Worm (Caenorhabditis elegans) whole organism, late embryonic: Measurements from ENCODE around the gene srh-138.

Source experiments
- C08G9.2 ChIP-seq: sonication (generic microtip); optimal IDR thresholded peaks from 2 replicates; lab custom pipeline; 2016; ENCODE audit warnings: mild to moderate bottlenecking, missing genetic modification characterization, moderate library complexity, missing compliant biosample characterization
- K09A11.1 ChIP-seq: sonication (generic microtip); optimal IDR thresholded peaks from 2 replicates; lab custom pipeline; 2017; ENCODE audit warnings: antibody characterized with exemption, mild to moderate bottlenecking, missing genetic modification characterization, missing compliant biosample characterization; ENCODE audit not compliant: insufficient read depth
- T23F11.4 ChIP-seq: fragments of 200-800 bp; sonication (Bioruptor generic); optimal IDR thresholded peaks from 2 replicates; lab custom pipeline; 2018; ENCODE audit warnings: mild to moderate bottlenecking, missing genetic modification characterization, missing compliant biosample characterization
- ahr-1 ChIP-seq: sonication (generic microtip); optimal IDR thresholded peaks from 2 replicates; lab custom pipeline; 2016; ENCODE audit warnings: missing genetic modification characterization, missing compliant biosample characterization
- ama-1 ChIP-seq: fragments of 150-350 bp; optimal IDR thresholded peaks from 2 replicates; lab custom pipeline; 2014
- ceh-14 ChIP-seq: sonication (generic microtip); optimal IDR thresholded peaks from 2 replicates; lab custom pipeline; 2016; ENCODE audit warnings: missing genotype, missing genetic modification characterization, missing compliant biosample characterization
- ceh-19 ChIP-seq: fragments of 200-800 bp; sonication (Bioruptor generic); optimal IDR thresholded peaks from 2 replicates; lab custom pipeline; 2018; ENCODE audit warnings: mild to moderate bottlenecking, missing genetic modification characterization, missing compliant biosample characterization
- ceh-2 ChIP-seq: sonication (generic microtip); optimal IDR thresholded peaks from 2 replicates; lab custom pipeline; 2016; ENCODE audit warnings: missing genotype, missing genetic modification characterization, missing compliant biosample characterization
- ceh-22 ChIP-seq: sonication (generic microtip); optimal IDR thresholded peaks from 2 replicates; lab custom pipeline; 2017; ENCODE audit warnings: missing biosample characterization, missing genetic modification characterization
- ceh-24 ChIP-seq: sonication (generic microtip); optimal IDR thresholded peaks from 2 replicates; lab custom pipeline; 2016; ENCODE audit warnings: mild to moderate bottlenecking, missing genetic modification characterization, missing compliant biosample characterization
- ceh-31 ChIP-seq: sonication (generic microtip); optimal IDR thresholded peaks from 2 replicates; lab custom pipeline; 2016; ENCODE audit warnings: missing genetic modification characterization, missing compliant biosample characterization
- ceh-34 ChIP-seq: sonication (generic microtip); optimal IDR thresholded peaks from 2 replicates; lab custom pipeline; 2016; ENCODE audit warnings: mild to moderate bottlenecking, missing genetic modification characterization, missing compliant biosample characterization
- ceh-45 ChIP-seq: fragments of 200-800 bp; sonication (Bioruptor generic); IDR thresholded peaks from 2 replicates; pipeline ENCODE4 v1.3.6; 2022; ENCODE audit warnings: missing genetic modification reagents, missing genetic modification characterization, missing compliant biosample characterization
- ceh-9 ChIP-seq: sonication (generic microtip); optimal IDR thresholded peaks from 2 replicates; lab custom pipeline; 2016; ENCODE audit warnings: mild to moderate bottlenecking, missing genetic modification characterization, inconsistent platforms, missing compliant biosample characterization
- dve-1 ChIP-seq: sonication (generic microtip); optimal IDR thresholded peaks from 2 replicates; lab custom pipeline; 2017; ENCODE audit warnings: antibody characterized with exemption, mild to moderate bottlenecking, missing genetic modification characterization, missing compliant biosample characterization
- elt-2 ChIP-seq: sonication (generic microtip); optimal IDR thresholded peaks from 2 replicates; lab custom pipeline; 2016; ENCODE audit warnings: missing genetic modification reagents, missing genetic modification characterization, missing compliant biosample characterization
- ets-4 ChIP-seq: sonication (generic microtip); optimal IDR thresholded peaks from 2 replicates; lab custom pipeline; 2016; ENCODE audit warnings: missing genetic modification characterization, missing compliant biosample characterization
- eyg-1 ChIP-seq: sonication (generic microtip); optimal IDR thresholded peaks from 2 replicates; lab custom pipeline; 2016; ENCODE audit warnings: missing genotype, missing genetic modification characterization, missing compliant biosample characterization
- fkh-10 ChIP-seq: fragments of 150-350 bp; optimal IDR thresholded peaks from 2 replicates; lab custom pipeline; 2014; ENCODE audit warnings: missing biosample characterization, missing genetic modification reagents, missing genetic modification characterization
- hlh-15 ChIP-seq: sonication (generic microtip); optimal IDR thresholded peaks from 2 replicates; lab custom pipeline; 2016; ENCODE audit warnings: missing genetic modification characterization, missing compliant biosample characterization
- hlh-30 ChIP-seq: sonication (generic microtip); optimal IDR thresholded peaks from 2 replicates; lab custom pipeline; 2017; ENCODE audit warnings: antibody characterized with exemption, missing genetic modification characterization, missing compliant biosample characterization; ENCODE audit not compliant: insufficient read depth
- hlh-8 ChIP-seq: sonication (generic microtip); optimal IDR thresholded peaks from 2 replicates; lab custom pipeline; 2016; ENCODE audit warnings: missing genotype, missing genetic modification characterization, missing compliant biosample characterization
- lin-11 ChIP-seq: fragments of 200-800 bp; sonication (Bioruptor generic); optimal IDR thresholded peaks from 2 replicates; lab custom pipeline; 2018; ENCODE audit warnings: mild to moderate bottlenecking, missing genetic modification characterization, missing compliant biosample characterization
- madf-2 ChIP-seq: sonication (generic microtip); optimal IDR thresholded peaks from 2 replicates; lab custom pipeline; 2017; ENCODE audit warnings: missing genetic modification characterization, missing compliant biosample characterization
- nfya-1 ChIP-seq: sonication (generic microtip); optimal IDR thresholded peaks from 2 replicates; lab custom pipeline; 2017; ENCODE audit warnings: missing genetic modification characterization, mild to moderate bottlenecking, missing compliant biosample characterization, antibody characterized with exemption, moderate library complexity
- nhr-232 ChIP-seq: sonication (generic microtip); optimal IDR thresholded peaks from 2 replicates; lab custom pipeline; 2016; ENCODE audit warnings: missing genetic modification characterization, missing compliant biosample characterization
- npax-4 ChIP-seq: sonication (generic microtip); optimal IDR thresholded peaks from 2 replicates; lab custom pipeline; 2016; ENCODE audit warnings: missing genetic modification characterization, missing compliant biosample characterization
- odd-2 ChIP-seq: sonication (generic microtip); optimal IDR thresholded peaks from 2 replicates; lab custom pipeline; 2017; ENCODE audit warnings: antibody characterized with exemption, mild to moderate bottlenecking, missing genetic modification characterization, missing compliant biosample characterization
- pag-3 ChIP-seq: sonication (generic microtip); optimal IDR thresholded peaks from 2 replicates; lab custom pipeline; 2016; ENCODE audit warnings: missing compliant biosample characterization, missing genetic modification characterization, borderline replicate concordance
- pax-1 ChIP-seq: fragments of 150-350 bp; optimal IDR thresholded peaks from 2 replicates; lab custom pipeline; 2014; ENCODE audit warnings: missing biosample characterization, missing genetic modification characterization
- pros-1 ChIP-seq: fragments of 150-350 bp; optimal IDR thresholded peaks from 2 replicates; lab custom pipeline; 2014; ENCODE audit warnings: missing biosample characterization, missing genetic modification reagents, missing genetic modification characterization
- sox-2 ChIP-seq: fragments of 200-800 bp; sonication (Bioruptor generic); IDR thresholded peaks from 2 replicates; pipeline ENCODE4 v1.3.6; 2022; ENCODE audit warnings: missing genetic modification reagents, missing genetic modification characterization, missing compliant biosample characterization
- tbx-7 ChIP-seq: sonication (generic microtip); optimal IDR thresholded peaks from 2 replicates; lab custom pipeline; 2016; ENCODE audit warnings: missing genotype, missing genetic modification characterization, missing compliant biosample characterization
- ttx-3 ChIP-seq: sonication (generic microtip); optimal IDR thresholded peaks from 2 replicates; lab custom pipeline; 2016; ENCODE audit warnings: missing genetic modification reagents, missing genetic modification characterization, missing compliant biosample characterization
- unc-3 ChIP-seq, 2 experiments: fragments of 200-800 bp in 1 of 2; sonication (Bioruptor generic) in 1 of 2; sonication (generic microtip) in 1 of 2; conservative IDR thresholded peaks in 1 of 2; optimal IDR thresholded peaks in 1 of 2; 2 replicates each; pipeline versions ENCODE4 v1.3.6 to Lab custom; 2016 to 2022; ENCODE audit warnings: missing compliant biosample characterization in 2 of 2, missing genetic modification characterization in 2 of 2, missing genetic modification reagents in 1 of 2
- unc-42 ChIP-seq: sonication (generic microtip); optimal IDR thresholded peaks from 2 replicates; lab custom pipeline; 2016; ENCODE audit warnings: missing genotype, missing genetic modification characterization, missing compliant biosample characterization
- zip-5 ChIP-seq: sonication (generic microtip); optimal IDR thresholded peaks from 2 replicates; lab custom pipeline; 2016; ENCODE audit warnings: missing genetic modification characterization, missing compliant biosample characterization
- ztf-16 ChIP-seq: sonication (generic microtip); optimal IDR thresholded peaks from 2 replicates; lab custom pipeline; 2017; ENCODE audit warnings: missing genetic modification characterization, missing compliant biosample characterization

Gene srh-138

DNA sequence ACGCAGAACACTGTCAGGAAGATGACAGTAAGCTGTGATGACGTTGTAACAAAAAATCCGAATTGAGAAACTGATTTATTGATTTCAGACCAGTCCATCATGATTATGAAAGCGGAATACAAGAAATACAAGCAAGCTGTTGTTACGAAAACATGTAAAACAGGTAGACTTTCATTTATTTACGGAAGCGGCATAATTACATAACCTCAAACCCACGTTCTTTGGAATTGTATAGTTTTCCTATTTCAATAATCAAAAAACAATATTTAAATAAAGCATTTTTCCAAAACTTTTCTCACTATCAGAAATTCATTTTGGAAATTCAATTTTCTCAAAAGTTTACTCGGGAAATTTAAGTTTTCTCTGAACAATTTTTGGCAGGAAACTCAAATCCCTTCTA is 12.1 kb downstream of the srh-138 start, which contains the start of gene str-15:
Gene str-15 (minus strand): TSS at position 101 of the 400 bp plus-strand sequence.
- TF ChIP-seq pros-1 (tag; lab: Kevin White, UChicago) (no peak), pag-3 (no peak), unc-42 (tag; lab: Kevin White, UChicago) (no peak), ceh-45 (GFP tag; lab: Robert Waterston, UW) (no peak), hlh-30 (no peak), sox-2 (GFP tag; lab: Robert Waterston, UW) (no peak), ceh-22 (tag; lab: Kevin White, UChicago) (no peak)

DNA sequence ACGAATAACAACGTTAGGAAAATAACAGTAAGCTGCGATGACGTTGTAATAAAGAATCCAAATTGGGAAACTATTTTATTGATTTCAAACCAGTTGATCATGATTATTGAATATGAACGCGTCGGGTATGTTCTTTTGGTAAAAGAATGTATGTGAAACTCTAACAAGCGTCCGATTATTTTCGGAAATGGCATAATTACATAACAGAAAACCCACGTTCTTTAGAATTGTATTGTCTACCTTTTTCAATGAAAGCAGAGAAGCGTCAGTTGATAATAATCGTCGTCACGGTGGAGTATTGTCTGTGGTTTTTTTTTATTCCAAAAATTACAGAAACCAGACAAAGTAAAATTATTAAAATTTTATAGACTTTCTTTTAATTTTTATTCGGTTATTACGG is 15.8 kb downstream of the srh-138 start, which contains the start of gene str-14:
Gene str-14 (minus strand): TSS at position 101 of the 400 bp plus-strand sequence.
- TF ChIP-seq ets-4 (tag; lab: Kevin White, UChicago) (no peak), eyg-1 (tag; lab: Kevin White, UChicago) (no peak), ceh-34 (no peak), npax-4 (tag; lab: Kevin White, UChicago) (no peak), ceh-9 (tag; lab: Kevin White, UChicago) (no peak), ama-1 (no peak)

DNA sequence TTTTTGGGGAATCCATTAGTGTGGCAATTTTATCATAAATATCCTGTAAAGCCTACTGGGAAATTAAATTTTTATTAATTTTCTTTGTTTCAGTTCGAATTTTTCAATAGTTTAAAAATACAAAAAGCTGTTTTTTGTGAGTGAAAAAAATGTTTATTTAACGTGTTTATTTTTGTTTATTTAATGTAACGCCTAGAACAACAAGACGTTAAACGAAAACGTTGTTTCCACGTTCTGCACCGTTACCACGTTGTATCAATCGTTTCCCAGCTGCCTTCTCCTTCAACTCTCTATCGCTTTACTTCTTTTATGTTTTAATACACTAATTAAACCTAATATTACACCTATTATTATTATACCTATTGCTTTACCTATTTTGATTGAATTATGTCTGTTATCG is 23.1 kb downstream of the srh-138 start, which contains the start of gene T08G3.13:
Gene T08G3.13 (plus strand): TSS at position 301 of the 400 bp plus-strand sequence.
- no peak for TF ChIP-seq ceh-2 (tag; lab: Kevin White, UChicago)
- TF ChIP-seq, all 69 proteins: peak for 0

DNA sequence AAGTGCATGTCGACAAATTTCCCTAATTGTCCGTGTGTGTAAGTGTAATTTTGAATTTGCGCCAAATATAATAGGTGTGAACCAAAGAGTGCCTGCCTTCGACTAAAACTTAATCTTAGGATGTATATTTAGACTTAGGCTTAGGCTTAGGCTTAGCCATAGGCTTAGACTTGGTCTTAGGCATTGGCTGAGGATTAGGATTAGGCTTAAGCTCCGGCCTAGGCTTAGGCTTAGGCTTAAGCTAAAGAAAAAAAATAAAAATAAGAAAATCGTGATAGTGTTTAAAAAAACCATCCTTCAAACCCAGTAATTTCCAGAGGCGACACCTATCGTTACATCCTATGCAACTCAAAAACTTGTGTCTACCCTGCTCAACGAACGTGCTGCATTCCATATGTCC is 24.6 kb downstream of the srh-138 start:
- no peak for TF ChIP-seq pag-3
- peak; percentile 70 for TF ChIP-seq dve-1 (tag; lab: Kevin White, UChicago)
- no peak for TF ChIP-seq K09A11.1
- TF ChIP-seq ceh-22 (tag; lab: Kevin White, UChicago): no peak
- TF ChIP-seq pros-1 (tag; lab: Kevin White, UChicago): no peak

DNA sequence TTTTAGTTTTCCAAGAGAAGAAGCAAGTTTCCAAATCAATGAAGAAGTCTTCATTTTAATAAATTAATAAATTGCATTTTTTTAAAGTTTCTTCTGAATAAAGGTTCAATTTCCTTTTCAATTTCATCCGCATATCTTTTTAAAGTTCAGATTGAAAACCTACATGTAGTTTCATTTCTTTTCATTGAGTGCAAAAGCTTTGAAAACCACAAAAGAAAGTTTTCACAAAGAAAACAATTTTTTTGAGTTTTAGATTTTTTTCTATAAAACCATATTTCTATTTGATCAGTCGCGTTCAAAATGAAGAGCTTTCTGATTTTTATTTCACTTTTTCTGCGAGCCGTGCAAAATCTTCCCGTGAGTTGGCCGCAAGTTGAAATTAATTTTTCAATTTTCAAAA is 25.1 kb downstream of the srh-138 start, which contains the start of gene T08G3.6:
Gene T08G3.6 (plus strand): TSS at position 301 of the 400 bp plus-strand sequence.
- no peak for TF ChIP-seq elt-2 (tag; lab: Kevin White, UChicago)
- TF ChIP-seq unc-42 (tag; lab: Kevin White, UChicago): no peak
- TF ChIP-seq hlh-30: no peak
- no peak for TF ChIP-seq lin-11
- TF ChIP-seq tbx-7 (tag; lab: Kevin White, UChicago): no peak
- no peak for TF ChIP-seq ceh-24
- TF ChIP-seq nfya-1 (tag; lab: Kevin White, UChicago): no peak
- TF ChIP-seq ttx-3 (tag; lab: Kevin White, UChicago): no peak
- no peak for TF ChIP-seq pax-1 (tag; lab: Kevin White, UChicago)
- TF ChIP-seq ceh-34: no peak
- no peak for TF ChIP-seq hlh-8
- no peak for TF ChIP-seq zip-5 (tag; lab: Kevin White, UChicago)
- no peak for TF ChIP-seq C08G9.2
- TF ChIP-seq unc-3 (GFP tag; conservative IDR thresholded peaks at IDR 0.05; lab: Robert Waterston, UW): no peak
- TF ChIP-seq unc-3 (tag; optimal IDR thresholded peaks at IDR 0.05; lab: Kevin White, UChicago): no peak
- no peak for TF ChIP-seq madf-2
- no peak for TF ChIP-seq ceh-31 (tag; lab: Kevin White, UChicago)
- no peak for TF ChIP-seq ceh-45 (GFP tag; lab: Robert Waterston, UW)

DNA sequence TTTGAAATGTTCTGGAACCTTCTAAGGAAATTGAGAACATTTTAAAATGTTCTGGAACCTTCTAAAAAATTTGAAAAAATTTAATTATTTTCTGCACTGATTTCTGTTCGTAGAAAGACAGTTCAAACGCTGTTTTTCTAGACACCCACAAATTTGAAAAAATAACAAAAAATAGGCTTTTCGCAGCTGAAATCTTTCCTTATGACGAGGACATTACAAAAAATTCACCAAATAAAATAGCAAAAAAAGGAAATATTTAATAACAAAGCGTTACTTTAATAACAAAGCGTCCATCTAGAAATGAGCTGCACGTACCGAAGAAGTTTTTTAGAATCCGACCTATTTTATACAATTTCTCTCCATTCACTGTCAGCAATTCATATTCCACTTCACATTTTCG is 27.2 kb downstream of the srh-138 start, which contains the start of gene srh-141:
Gene srh-141 (plus strand): TSS at position 301 of the 400 bp plus-strand sequence.
- TF ChIP-seq pag-3 (no peak), ceh-19 (GFP tag; lab: Kevin White, UChicago) (no peak), ceh-24 (no peak), odd-2 (tag; lab: Kevin White, UChicago) (no peak), fkh-10 (no peak), ceh-31 (tag; lab: Kevin White, UChicago) (no peak), ceh-14 (tag; lab: Kevin White, UChicago) (no peak), hlh-15 (no peak), ahr-1 (no peak), tbx-7 (tag; lab: Kevin White, UChicago) (no peak), nhr-232 (tag; lab: Kevin White, UChicago) (no peak), ets-4 (tag; lab: Kevin White, UChicago) (no peak), ztf-16 (no peak), ceh-45 (GFP tag; lab: Robert Waterston, UW) (no peak), C08G9.2 (no peak), T23F11.4 (GFP tag; lab: Kevin White, UChicago) (no peak)
